Worm (Caenorhabditis elegans) whole organism, early embryonic: Measurements from ENCODE around the gene Y116A8C.24.
"Not testable (repeated sequence)": the region's sequence is repeated elsewhere in the genome, so short reads cannot be mapped to it uniquely, and the experiment has no call there.

ENCODE experiments used
- B0310.2 ChIP-seq: sonication (generic microtip); optimal IDR thresholded peaks from 2 replicates; lab custom pipeline; 2016; ENCODE audit warnings: mild to moderate bottlenecking, missing genetic modification characterization, missing compliant biosample characterization
- F13C5.2 ChIP-seq: sonication (generic microtip); optimal IDR thresholded peaks from 2 replicates; lab custom pipeline; 2017; ENCODE audit warnings: mild to moderate bottlenecking, missing genetic modification characterization, inconsistent platforms, missing compliant biosample characterization
- ama-1 ChIP-seq: fragments of 150-350 bp; optimal IDR thresholded peaks from 2 replicates; lab custom pipeline; 2014
- ceh-13 ChIP-seq: fragments of 200-800 bp; sonication (Bioruptor generic); optimal IDR thresholded peaks from 2 replicates; lab custom pipeline; 2018; ENCODE audit warnings: mild to moderate bottlenecking, missing genetic modification characterization, missing compliant biosample characterization
- ets-7 ChIP-seq: sonication (generic microtip); optimal IDR thresholded peaks from 2 replicates; lab custom pipeline; 2016; ENCODE audit warnings: missing genotype, missing genetic modification characterization, missing compliant biosample characterization
- hmg-4 ChIP-seq: fragments of 200-800 bp; sonication (Bioruptor generic); optimal IDR thresholded peaks from 2 replicates; lab custom pipeline; 2018; ENCODE audit warnings: mild to moderate bottlenecking, missing genetic modification characterization, missing compliant biosample characterization
- hnd-1 ChIP-seq: sonication (generic microtip); optimal IDR thresholded peaks from 2 replicates; lab custom pipeline; 2016; ENCODE audit warnings: missing genetic modification characterization, missing compliant biosample characterization
- tbx-11 ChIP-seq: fragments of 200-800 bp; sonication (Bioruptor generic); IDR thresholded peaks from 2 replicates; pipeline ENCODE4 v1.3.6; 2022; ENCODE audit warnings: missing genetic modification characterization, missing compliant biosample characterization

ce11 chrIV:17070791-17071190 lies at the start of gene Y116A8C.24:
- TF ChIP-seq ama-1; hmg-4; F13C5.2; ceh-13 (GFP tag; lab: Kevin White, UChicago); ets-7; B0310.2 (tag; lab: Kevin White, UChicago); tbx-11 (GFP tag; lab: Robert Waterston, UW); hnd-1 (tag; lab: Kevin White, UChicago): not testable (repeated sequence)
